Fruit fly (Drosophila melanogaster) whole organism, embryonic: ENCODE measurements around the gene CG7011.

Experiments
- Aef1 ChIP-seq: fragments of 200-800 bp; sonication (Bioruptor generic); IDR thresholded peaks from 3 replicates; pipeline ENCODE4 v1.3.6; 2022; ENCODE audit warnings: missing biosample characterization, missing genetic modification characterization
- CG1024 ChIP-seq: fragments of 200-800 bp; sonication (Bioruptor generic); IDR thresholded peaks from 2 replicates; pipeline ENCODE4 v1.3.6; 2022; ENCODE audit warnings: missing biosample characterization, missing genetic modification characterization
- CG10543 ChIP-seq: fragments of 200-800 bp; sonication (Bioruptor generic); optimal IDR thresholded peaks from 3 replicates; lab custom pipeline; 2017; ENCODE audit warnings: missing biosample characterization, mild to moderate bottlenecking, missing genetic modification characterization, moderate library complexity
- CG10979 ChIP-seq: fragments of 200-800 bp; sonication (Bioruptor generic); optimal IDR thresholded peaks from 2 replicates; lab custom pipeline; 2018; ENCODE audit warnings: missing biosample characterization, mild to moderate bottlenecking, missing genetic modification characterization, moderate library complexity
- CG12104 ChIP-seq: fragments of 200-800 bp; sonication (Bioruptor generic); optimal IDR thresholded peaks from 3 replicates; lab custom pipeline; 2016; ENCODE audit warnings: missing biosample characterization, missing genetic modification characterization
- CG15696 ChIP-seq: fragments of 200-800 bp; sonication (Bioruptor generic); optimal IDR thresholded peaks from 2 replicates; lab custom pipeline; 2019; ENCODE audit warnings: missing biosample characterization, mild to moderate bottlenecking, missing genetic modification characterization, moderate library complexity
- CG17186 ChIP-seq: fragments of 200-800 bp; sonication (Bioruptor generic); optimal IDR thresholded peaks from 3 replicates; lab custom pipeline; 2017; ENCODE audit warnings: missing biosample characterization, missing genetic modification reagents, missing genetic modification characterization
- CG17385 ChIP-seq: fragments of 200-800 bp; sonication (Bioruptor generic); optimal IDR thresholded peaks from 3 replicates; lab custom pipeline; 2018; ENCODE audit warnings: missing biosample characterization, mild to moderate bottlenecking, missing genetic modification characterization
- CG31365 ChIP-seq: fragments of 200-800 bp; sonication (Bioruptor generic); optimal IDR thresholded peaks from 2 replicates; lab custom pipeline; 2018; ENCODE audit warnings: missing biosample characterization, mild to moderate bottlenecking, missing genetic modification characterization
- CG3407 ChIP-seq: fragments of 200-800 bp; sonication (Bioruptor generic); optimal IDR thresholded peaks from 2 replicates; lab custom pipeline; 2018; ENCODE audit warnings: missing biosample characterization, mild to moderate bottlenecking, missing genetic modification characterization
- CG34422 ChIP-seq: fragments of 200-800 bp; sonication (Bioruptor generic); IDR thresholded peaks from 3 replicates; pipeline ENCODE4 v1.3.6; 2022; ENCODE audit warnings: missing biosample characterization, missing genetic modification characterization
- CG4404 ChIP-seq: fragments of 200-800 bp; sonication (Bioruptor generic); IDR thresholded peaks from 2 replicates; pipeline ENCODE4 v1.3.6; 2022; ENCODE audit warnings: missing biosample characterization, missing genetic modification characterization
- CG4730 ChIP-seq: fragments of 200-800 bp; sonication (Bioruptor generic); IDR thresholded peaks from 2 replicates; pipeline ENCODE4 v1.3.6; 2022; ENCODE audit warnings: missing biosample characterization, missing genetic modification characterization
- CG4854 ChIP-seq: fragments of 200-800 bp; sonication (Bioruptor generic); optimal IDR thresholded peaks from 2 replicates; lab custom pipeline; 2016; ENCODE audit warnings: missing biosample characterization, missing genetic modification characterization, inconsistent platforms
- CG6175 ChIP-seq: fragments of 200-800 bp; sonication (Bioruptor generic); IDR thresholded peaks from 3 replicates; pipeline ENCODE4 v1.3.6; 2022; ENCODE audit warnings: missing biosample characterization, missing genetic modification characterization
- CG6813 ChIP-seq: fragments of 200-800 bp; sonication (Bioruptor generic); optimal IDR thresholded peaks from 2 replicates; lab custom pipeline; 2017; ENCODE audit warnings: missing biosample characterization, missing genetic modification characterization, mild to moderate bottlenecking, moderate library complexity, missing genetic modification reagents
- CG9215 ChIP-seq: fragments of 200-800 bp; sonication (Bioruptor generic); IDR thresholded peaks from 2 replicates; pipeline ENCODE4 v1.3.6; 2022; ENCODE audit warnings: missing biosample characterization, missing genetic modification characterization
- CG9609 ChIP-seq: fragments of 200-800 bp; sonication (Bioruptor generic); optimal IDR thresholded peaks from 3 replicates; lab custom pipeline; 2016; ENCODE audit warnings: missing biosample characterization, missing genetic modification characterization
- CG9797 ChIP-seq: fragments of 200-800 bp; sonication (Bioruptor generic); optimal IDR thresholded peaks from 3 replicates; lab custom pipeline; 2018; ENCODE audit warnings: missing biosample characterization, mild to moderate bottlenecking, missing genetic modification characterization
- Dfd ChIP-seq, 2 experiments: fragments of >200 bp; optimal IDR thresholded peaks; 2 replicates each; lab custom pipeline; 2017; ENCODE audit warnings: missing biosample characterization in 2 of 2, missing genetic modification characterization in 2 of 2
- Dll ChIP-seq: fragments of 200-800 bp; sonication (Bioruptor generic); IDR thresholded peaks from 4 replicates; pipeline ENCODE4 v1.3.6; 2022; ENCODE audit warnings: missing biosample characterization, missing genetic modification characterization; ENCODE audit not compliant: partially characterized antibody
- Ets65A ChIP-seq: fragments of 200-800 bp; sonication (Bioruptor generic); peaks from one replicate; lab custom pipeline; 2016; ENCODE audit warnings: missing biosample characterization, missing genetic modification characterization
- Gug ChIP-seq: fragments of 200-800 bp; sonication (Bioruptor generic); IDR thresholded peaks from 4 replicates; pipeline ENCODE4 v1.3.6; 2022; ENCODE audit warnings: missing biosample characterization, missing genetic modification characterization
- Hr78 ChIP-seq, 2 experiments: fragments of 200-800 bp in 1 of 2; fragments of >200 bp in 1 of 2; sonication (Bioruptor generic) in 1 of 2; optimal IDR thresholded peaks; 2 replicates each; lab custom pipeline; 2017 to 2019; ENCODE audit warnings: missing biosample characterization in 2 of 2, missing genetic modification characterization in 2 of 2, mild to moderate bottlenecking in 1 of 2, moderate library complexity in 1 of 2
- Kr ChIP-seq: fragments of 200-800 bp; sonication (Bioruptor generic); optimal IDR thresholded peaks from 2 replicates; lab custom pipeline; 2017; ENCODE audit warnings: missing biosample characterization, mild to moderate bottlenecking, missing genetic modification characterization
- Optix ChIP-seq: fragments of 200-800 bp; sonication (Bioruptor generic); IDR thresholded peaks from 3 replicates; pipeline ENCODE4 v1.3.6; 2022; ENCODE audit warnings: missing biosample characterization, missing genetic modification characterization
- Spps ChIP-seq: fragments of 200-800 bp; sonication (Bioruptor generic); optimal IDR thresholded peaks from 2 replicates; lab custom pipeline; 2018; ENCODE audit warnings: missing biosample characterization, mild to moderate bottlenecking, missing genetic modification characterization
- al ChIP-seq: fragments of 200-800 bp; sonication (Bioruptor generic); IDR thresholded peaks from 2 replicates; pipeline ENCODE4 v1.3.6; 2022; ENCODE audit warnings: missing biosample characterization, missing genetic modification characterization
- bab2 ChIP-seq: fragments of 200-800 bp; sonication (Bioruptor generic); optimal IDR thresholded peaks from 2 replicates; lab custom pipeline; 2016; ENCODE audit warnings: missing biosample characterization, missing genetic modification characterization
- cad ChIP-seq: fragments of >200 bp; optimal IDR thresholded peaks from 2 replicates; lab custom pipeline; 2017; ENCODE audit warnings: missing biosample characterization, missing genetic modification characterization
- da ChIP-seq: fragments of 200-800 bp; sonication (Bioruptor generic); optimal IDR thresholded peaks from 2 replicates; lab custom pipeline; 2016; ENCODE audit warnings: missing biosample characterization, missing genetic modification characterization
- ems ChIP-seq: fragments of 200-800 bp; sonication (Bioruptor generic); optimal IDR thresholded peaks from 3 replicates; lab custom pipeline; 2016; ENCODE audit warnings: missing biosample characterization, missing genetic modification characterization
- fd64A ChIP-seq: fragments of 200-800 bp; sonication (Bioruptor generic); optimal IDR thresholded peaks from 3 replicates; lab custom pipeline; 2018; ENCODE audit warnings: missing biosample characterization, mild to moderate bottlenecking, missing genetic modification characterization
- ftz-f1 ChIP-seq: fragments of 200-800 bp; sonication (Bioruptor generic); optimal IDR thresholded peaks from 2 replicates; lab custom pipeline; 2016; ENCODE audit warnings: missing biosample characterization, missing genetic modification characterization
- jing ChIP-seq: fragments of 200-800 bp; sonication (Bioruptor generic); optimal IDR thresholded peaks from 2 replicates; lab custom pipeline; 2018; ENCODE audit warnings: missing biosample characterization, mild to moderate bottlenecking, missing genetic modification characterization
- odd ChIP-seq: fragments of 200-800 bp; sonication (Bioruptor generic); optimal IDR thresholded peaks from 2 replicates; lab custom pipeline; 2017; ENCODE audit warnings: missing biosample characterization, mild to moderate bottlenecking, missing genetic modification characterization
- pan ChIP-seq, 4 experiments: fragments of >200 bp in 3 of 4; fragments of 200-800 bp in 1 of 4; sonication (Bioruptor generic) in 1 of 4; optimal IDR thresholded peaks in 3 of 4; IDR thresholded peaks in 1 of 4; 2 replicates each; pipeline versions ENCODE4 v1.3.6 to Lab custom; 2017 to 2022; ENCODE audit warnings: missing biosample characterization in 2 of 4, missing genetic modification characterization in 2 of 4, mixed read lengths in 1 of 4
- pb ChIP-seq: fragments of 200-800 bp; sonication (Bioruptor generic); optimal IDR thresholded peaks from 3 replicates; lab custom pipeline; 2016; ENCODE audit warnings: missing biosample characterization, missing genetic modification characterization
- phol ChIP-seq: fragments of 200-800 bp; sonication (Bioruptor generic); optimal IDR thresholded peaks from 3 replicates; lab custom pipeline; 2018; ENCODE audit warnings: missing biosample characterization, mild to moderate bottlenecking, missing genetic modification characterization, moderate library complexity
- prd ChIP-seq, 3 experiments: fragments of >200 bp in 2 of 3; fragments of 200-800 bp in 1 of 3; sonication (Bioruptor generic) in 1 of 3; optimal IDR thresholded peaks in 2 of 3; IDR thresholded peaks in 1 of 3; 2 replicates in 2 of 3; 3 replicates in 1 of 3; pipeline versions ENCODE4 v1.3.6 to Lab custom; 2017 to 2022; ENCODE audit warnings: missing biosample characterization in 1 of 3, missing genetic modification characterization in 1 of 3
- pzg ChIP-seq: fragments of 200-800 bp; sonication (Bioruptor generic); optimal IDR thresholded peaks from 3 replicates; lab custom pipeline; 2018; ENCODE audit warnings: missing biosample characterization, mild to moderate bottlenecking, missing genetic modification characterization, moderate library complexity
- rib ChIP-seq: fragments of 200-800 bp; sonication (Bioruptor generic); IDR thresholded peaks from 2 replicates; pipeline ENCODE4 v1.3.6; 2022; ENCODE audit warnings: missing biosample characterization, missing genetic modification characterization
- sc ChIP-seq, 3 experiments: fragments of >200 bp in 2 of 3; fragments of 200-800 bp in 1 of 3; sonication (Bioruptor generic) in 1 of 3; optimal IDR thresholded peaks; 2 replicates in 2 of 3; 3 replicates in 1 of 3; lab custom pipeline; 2017; ENCODE audit warnings: mild to moderate bottlenecking in 1 of 3, missing biosample characterization in 1 of 3, missing genetic modification characterization in 1 of 3, missing genetic modification reagents in 1 of 3
- slou ChIP-seq: fragments of 200-800 bp; sonication (Bioruptor generic); optimal IDR thresholded peaks from 3 replicates; lab custom pipeline; 2016; ENCODE audit warnings: missing biosample characterization, missing genetic modification characterization
- toy ChIP-seq: fragments of 200-800 bp; sonication (Bioruptor generic); IDR thresholded peaks from 2 replicates; pipeline ENCODE4 v1.3.6; 2022; ENCODE audit warnings: missing biosample characterization, missing genetic modification characterization
- tup ChIP-seq: fragments of 200-800 bp; sonication (Bioruptor generic); optimal IDR thresholded peaks from 2 replicates; lab custom pipeline; 2016; ENCODE audit warnings: missing biosample characterization, mild to moderate bottlenecking, missing genetic modification characterization, moderate library complexity

CG7011 gene

DNA sequence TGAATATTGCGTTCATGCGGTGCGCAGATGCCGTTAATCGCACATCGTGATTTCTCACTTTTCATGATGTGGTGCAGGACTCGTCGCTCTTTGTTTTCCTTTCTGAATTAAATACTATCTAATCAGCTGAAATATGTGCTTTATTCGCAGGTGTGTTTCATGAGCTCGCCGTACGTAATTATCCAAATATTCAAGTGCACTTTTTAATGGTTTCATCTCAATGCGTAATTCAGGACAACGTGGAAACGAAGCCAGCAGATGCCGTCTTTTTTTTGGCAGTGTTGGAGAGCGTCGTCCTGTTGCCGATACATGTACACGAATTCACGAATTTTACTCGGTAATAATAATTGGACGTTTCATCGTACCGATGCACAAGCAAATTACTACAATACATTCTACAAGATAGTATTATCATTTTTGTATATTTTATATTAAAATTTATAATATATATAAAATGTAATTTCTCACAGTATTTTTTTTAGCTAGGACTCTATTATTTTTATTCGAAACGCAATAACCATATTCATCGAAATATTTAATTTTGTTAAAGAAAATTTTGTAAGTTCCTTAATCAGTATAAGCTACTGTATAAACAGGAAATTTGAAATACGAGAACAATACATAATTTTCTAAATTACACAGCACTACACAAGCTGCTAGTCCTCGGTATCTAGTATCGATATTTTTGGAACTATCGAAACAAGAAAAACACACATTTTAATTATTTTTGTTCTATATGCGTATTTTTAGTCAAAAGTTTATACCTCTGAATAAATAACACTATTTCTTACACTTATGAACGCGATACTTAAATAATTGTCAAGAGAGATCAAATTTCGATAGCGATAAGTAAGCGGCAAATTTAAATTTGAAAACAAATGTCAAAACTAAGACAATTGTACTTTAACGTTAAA lies 26.5 kb downstream of the CG7011 start, which contains the start of gene CG12316 (continued):
- peak; percentile 86 for TF ChIP-seq CG4854
- peak; percentile 94 for TF ChIP-seq pb (GFP tag; lab: Kevin White, UChicago)
- peak; percentile 93 for TF ChIP-seq CG9609 (GFP tag; lab: Kevin White, UChicago)
- peak; percentile 83 for TF ChIP-seq CG4404 (GFP tag; lab: Robert Waterston, UW)
- TF ChIP-seq Aef1, result peak; percentile 47; the same call in 1 of the 3 replicates
- TF ChIP-seq Dfd (GFP tag; optimal IDR thresholded peaks at IDR 0.05; lab: Kevin White, UChicago), result no peak
- TF ChIP-seq cad, result no peak
- TF ChIP-seq ftz-f1, result peak; percentile 13
- peak; percentile 95 for TF ChIP-seq CG10979 (tag; lab: Kevin White, UChicago)
- TF ChIP-seq CG4730 (GFP tag; lab: Robert Waterston, UW), result peak; percentile 60
- peak; percentile 95 for TF ChIP-seq CG15696 (tag; lab: Kevin White, UChicago)
- peak; percentile 92 for TF ChIP-seq Dll (GFP tag; lab: Robert Waterston, UW)
- TF ChIP-seq Hr78 (GFP tag; optimal IDR thresholded peaks at IDR 0.05; lab: Kevin White, UChicago), result peak in 1 of 2 experiments; percentile 82
- TF ChIP-seq Optix (GFP tag; lab: Robert Waterston, UW), result peak; percentile 89
- TF ChIP-seq CG6813, result peak; percentile 94
- TF ChIP-seq da, result peak; percentile 91
- TF ChIP-seq toy, result peak; percentile 56
- peak; percentile 45 for TF ChIP-seq pzg (GFP tag; lab: Kevin White, UChicago)
- TF ChIP-seq CG12104 (GFP tag; lab: Kevin White, UChicago), result peak; percentile 85
- TF ChIP-seq CG3407, result peak; percentile 85
- TF ChIP-seq bab2 (GFP tag; lab: Kevin White, UChicago), result peak; percentile 90
- peak; percentile 91 for TF ChIP-seq phol (tag; lab: Kevin White, UChicago)
- TF ChIP-seq prd (optimal IDR thresholded peaks at IDR 0.05; lab: Kevin White, UChicago), result no peak
- TF ChIP-seq prd (GFP tag; IDR thresholded peaks at IDR 0.05; lab: Robert Waterston, UW), result peak; percentile 89
- TF ChIP-seq slou, result peak; percentile 9
- peak; percentile 52 for TF ChIP-seq CG17186 (GFP tag; lab: Kevin White, UChicago)
- peak; percentile 96 for TF ChIP-seq CG10543 (GFP tag; lab: Kevin White, UChicago)
- peak; percentile 77 for TF ChIP-seq jing (GFP tag; lab: Kevin White, UChicago)
- TF ChIP-seq al (GFP tag; lab: Robert Waterston, UW), result peak; percentile 28
- TF ChIP-seq CG31365 (tag; lab: Kevin White, UChicago), result peak; percentile 85
- TF ChIP-seq CG9797 (GFP tag; lab: Kevin White, UChicago), result peak; percentile 50
- TF ChIP-seq Gug (GFP tag; lab: Robert Waterston, UW), result peak; percentile 77
- peak; percentile 95 for TF ChIP-seq ems (GFP tag; lab: Kevin White, UChicago)
- peak; percentile 87 for TF ChIP-seq tup
- TF ChIP-seq CG6175, result peak; percentile 61; the same call in 1 of the 3 replicates
- TF ChIP-seq Kr (GFP tag; lab: Kevin White, UChicago), result peak; percentile 72
- peak; percentile 82 for TF ChIP-seq CG1024 (GFP tag; lab: Robert Waterston, UW)
- TF ChIP-seq CG34422 (GFP tag; lab: Robert Waterston, UW), result peak; percentile 69
- peak; percentile 92 for TF ChIP-seq odd (GFP tag; lab: Kevin White, UChicago)
- TF ChIP-seq CG9215, result peak; percentile 76
- TF ChIP-seq rib (GFP tag; lab: Robert Waterston, UW), result peak; percentile 58
- peak; percentile 92 for TF ChIP-seq fd64A
- peak; percentile 93 for TF ChIP-seq Spps (tag; lab: Kevin White, UChicago)
- TF ChIP-seq pan (optimal IDR thresholded peaks at IDR 0.05; lab: Kevin White, UChicago), result no peak
- peak in 1 of 2 experiments; percentile 82 for TF ChIP-seq pan (GFP tag; optimal IDR thresholded peaks at IDR 0.05 in 1 of 2, IDR thresholded peaks at IDR 0.05 in 1 of 2)
- TF ChIP-seq sc (optimal IDR thresholded peaks at IDR 0.05; lab: Kevin White, UChicago), result no peak
- TF ChIP-seq sc (GFP tag; optimal IDR thresholded peaks at IDR 0.05; lab: Kevin White, UChicago), result peak; percentile 82
- peak; percentile 98 for TF ChIP-seq Ets65A (GFP tag; lab: Kevin White, UChicago)
- TF ChIP-seq CG17385 (GFP tag; lab: Kevin White, UChicago), result peak; percentile 86
